Worm (Caenorhabditis elegans) whole organism, L4 larva: Measurements from ENCODE around the gene C05B5.12.

Experiments used
- ceh-28 ChIP-seq: fragments of 150-350 bp; optimal IDR thresholded peaks from 2 replicates; lab custom pipeline; 2014; ENCODE audit warnings: missing biosample characterization, missing genetic modification reagents, missing genetic modification characterization
- dpl-1 ChIP-seq: fragments of 150-350 bp; optimal IDR thresholded peaks from 2 replicates; lab custom pipeline; 2014; ENCODE audit warnings: missing biosample characterization, missing genetic modification reagents, missing genetic modification characterization
- fos-1 ChIP-seq: fragments of 150-350 bp; optimal IDR thresholded peaks from 2 replicates; lab custom pipeline; 2014; ENCODE audit warnings: missing biosample characterization, missing genetic modification characterization
- nhr-25 ChIP-seq: sonication (generic microtip); optimal IDR thresholded peaks from 2 replicates; lab custom pipeline; 2017; ENCODE audit warnings: missing genetic modification characterization, mild to moderate bottlenecking, missing compliant biosample characterization, antibody characterized with exemption, moderate library complexity, borderline replicate concordance; ENCODE audit not compliant: insufficient read depth
- pqm-1 ChIP-seq: sonication (generic microtip); optimal IDR thresholded peaks from 2 replicates; lab custom pipeline; 2017; ENCODE audit warnings: missing biosample characterization, missing genetic modification characterization

- TF ChIP-seq nhr-25 = no peak
- TF ChIP-seq ceh-28 = no peak
- TF ChIP-seq pqm-1 (tag; lab: Kevin White, UChicago) = no peak
- no peak for TF ChIP-seq dpl-1
- TF ChIP-seq fos-1 (tag; lab: Kevin White, UChicago) = no peak
These were observed 13.2 kb downstream of the C05B5.12 start, which contains the start of gene C05B5.2 for ce11 chrIII:10000428-10000827.
